Worm (Caenorhabditis elegans): ENCODE measurements around the gene Y13C8A.1.

DNA sequence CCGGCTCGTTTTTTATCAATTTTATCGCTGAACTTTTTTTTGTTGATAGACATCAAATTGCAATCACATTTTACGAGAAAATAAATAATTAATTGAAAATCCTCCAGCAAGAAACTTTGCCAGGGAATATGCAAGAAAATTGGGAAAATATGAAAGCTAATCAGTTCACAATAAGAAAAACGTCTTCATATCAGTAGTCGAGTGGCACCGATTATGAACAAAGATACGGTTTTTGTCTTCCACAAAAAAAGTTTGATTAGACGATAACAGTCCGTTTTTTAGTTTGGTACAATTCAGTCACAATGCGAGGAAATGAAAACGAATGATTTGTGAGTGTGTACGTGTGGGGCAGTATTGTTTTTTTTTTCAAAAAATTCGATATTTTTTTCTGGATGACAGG is 18.5 kb upstream of the Y13C8A.1 start:
- TF ChIP-seq snpc-4 (tag; optimal IDR thresholded peaks at IDR 0.05) (no peak), ama-1 (optimal IDR thresholded peaks at IDR 0.05) (no peak), ztf-11 (tag; optimal IDR thresholded peaks at IDR 0.05) (no peak), fkh-8 (tag; optimal IDR thresholded peaks at IDR 0.05) (no peak), aly-2 (tag; optimal IDR thresholded peaks at IDR 0.05) (no peak), lin-15B (tag; optimal IDR thresholded peaks at IDR 0.05) (no peak), aha-1 (tag; optimal IDR thresholded peaks at IDR 0.05) (no peak), C04F5.9 (tag; optimal IDR thresholded peaks at IDR 0.05) (no peak), lin-39 (tag; optimal IDR thresholded peaks at IDR 0.05) (no peak), elt-3 (tag; optimal IDR thresholded peaks at IDR 0.05) (no peak), nhr-28 (tag; optimal IDR thresholded peaks at IDR 0.05) (no peak), lir-3 (tag; optimal IDR thresholded peaks at IDR 0.05; ENCODE audit: poor library complexity) (no peak)
